Worm (Caenorhabditis elegans) whole organism, L4/young adult: Measurements from ENCODE around the gene C07E3.4.

Source experiments
- W03F9.2 ChIP-seq: fragments of 150-350 bp; optimal IDR thresholded peaks from 2 replicates; lab custom pipeline; 2014; ENCODE audit warnings: missing biosample characterization, missing genetic modification characterization
- dao-5 ChIP-seq: sonication (generic microtip); optimal IDR thresholded peaks from 2 replicates; lab custom pipeline; 2016; ENCODE audit warnings: missing genotype, missing genetic modification characterization, moderate library complexity, missing compliant biosample characterization
- him-1 ChIP-seq: sonication (generic microtip); optimal IDR thresholded peaks from 2 replicates; lab custom pipeline; 2016; ENCODE audit warnings: missing genotype, missing genetic modification reagents, missing genetic modification characterization, missing compliant biosample characterization

DNA sequence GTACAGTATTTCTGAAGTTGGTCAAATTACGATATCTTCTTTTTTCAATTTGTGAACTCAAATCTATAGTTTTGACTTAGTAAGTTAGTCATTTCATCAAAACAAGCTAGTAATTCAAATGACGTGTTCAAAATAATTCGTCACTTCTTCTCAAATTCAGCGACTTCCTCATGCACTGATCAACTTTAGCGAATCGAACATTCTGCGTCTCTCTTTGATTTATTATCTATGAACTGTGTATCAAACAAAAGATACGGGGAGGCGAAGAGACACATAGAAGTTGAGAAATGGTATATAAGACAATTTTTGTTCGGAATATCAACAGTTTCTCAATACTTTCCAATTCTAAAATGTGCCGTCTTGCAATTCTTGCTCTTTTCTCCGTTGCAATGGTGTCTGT lies 48.6 kb upstream of the C07E3.4 start, which contains the start of gene srlf-34:
- TF ChIP-seq him-1 (tag; lab: Kevin White, UChicago) (no peak), W03F9.2 (tag; lab: Kevin White, UChicago) (no peak), dao-5 (tag; lab: Kevin White, UChicago) (no peak)
